Worm (Caenorhabditis elegans) whole organism, L4 larva: ENCODE data around the gene srh-237.

ENCODE experiments used
- D1046.2 ChIP-seq: fragments of 200-800 bp; sonication (Bioruptor generic); IDR thresholded peaks from 2 replicates; pipeline ENCODE4 v1.3.6; 2022; ENCODE audit warnings: missing genetic modification characterization, missing compliant biosample characterization
- aly-2 ChIP-seq: sonication (generic microtip); optimal IDR thresholded peaks from 2 replicates; lab custom pipeline; 2018; ENCODE audit warnings: missing biosample characterization, missing genetic modification characterization
- ama-1 ChIP-seq: fragments of 150-350 bp; optimal IDR thresholded peaks from 2 replicates; lab custom pipeline; 2014; ENCODE audit warnings: inconsistent platforms, mixed read lengths
- dmd-9 ChIP-seq: fragments of 200-800 bp; sonication (Bioruptor generic); IDR thresholded peaks from 2 replicates; pipeline ENCODE4 v1.3.6; 2022; ENCODE audit warnings: missing genetic modification reagents, missing genetic modification characterization, missing compliant biosample characterization
- fkh-10 ChIP-seq: fragments of 150-350 bp; optimal IDR thresholded peaks from 2 replicates; lab custom pipeline; 2014; ENCODE audit warnings: missing biosample characterization, missing genetic modification reagents, missing genetic modification characterization
- lin-13 ChIP-seq: fragments of 150-350 bp; optimal IDR thresholded peaks from 2 replicates; lab custom pipeline; 2014; ENCODE audit warnings: missing biosample characterization, missing genetic modification reagents, missing genetic modification characterization
- lin-15B ChIP-seq: fragments of 150-350 bp; sonication (generic microtip); optimal IDR thresholded peaks from 3 replicates; lab custom pipeline; 2014; ENCODE audit warnings: missing biosample characterization, missing genetic modification characterization
- mxl-3 ChIP-seq: fragments of 200-800 bp; sonication (Bioruptor generic); optimal IDR thresholded peaks from 2 replicates; lab custom pipeline; 2018; ENCODE audit warnings: mild to moderate bottlenecking, missing genetic modification characterization, missing compliant biosample characterization
- nhr-28 ChIP-seq: fragments of 150-350 bp; optimal IDR thresholded peaks from 2 replicates; lab custom pipeline; 2014; ENCODE audit warnings: missing biosample characterization, missing genetic modification characterization
- nhr-76 ChIP-seq: fragments of 150-350 bp; optimal IDR thresholded peaks from 2 replicates; lab custom pipeline; 2014; ENCODE audit warnings: missing biosample characterization, missing genetic modification characterization
- unc-130 ChIP-seq: sonication (generic microtip); optimal IDR thresholded peaks from 2 replicates; lab custom pipeline; 2016; ENCODE audit warnings: missing genetic modification reagents, missing genetic modification characterization, missing compliant biosample characterization
- vab-7 ChIP-seq: fragments of 200-800 bp; sonication (Bioruptor generic); IDR thresholded peaks from 2 replicates; pipeline ENCODE4 v1.3.6; 2022; ENCODE audit warnings: missing genetic modification reagents, missing genetic modification characterization, missing compliant biosample characterization
- zag-1 ChIP-seq: fragments of 150-350 bp; optimal IDR thresholded peaks from 2 replicates; lab custom pipeline; 2014; ENCODE audit warnings: missing biosample characterization, missing genetic modification characterization
- ztf-11 ChIP-seq: fragments of 150-350 bp; optimal IDR thresholded peaks from 2 replicates; lab custom pipeline; 2014; ENCODE audit warnings: missing biosample characterization, missing genetic modification characterization

DNA sequence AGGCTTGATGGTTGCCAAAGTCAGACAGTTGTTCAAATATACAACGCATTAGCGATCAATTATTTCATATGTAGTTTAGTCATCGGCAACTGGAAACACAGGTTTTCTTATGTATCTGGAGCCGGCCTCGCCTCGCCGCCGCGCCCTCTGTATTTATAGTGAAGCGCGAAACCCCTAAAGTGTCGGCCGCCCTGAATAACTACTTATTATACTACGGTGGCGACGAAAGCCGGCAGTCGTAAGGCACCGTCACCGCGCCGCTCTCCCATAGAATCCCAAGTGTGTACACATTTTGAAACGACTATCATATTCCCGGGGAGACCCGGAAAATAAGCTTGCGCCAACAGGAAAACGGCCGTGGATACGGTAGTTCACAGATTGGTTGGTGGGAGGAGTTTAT lies 4.4 kb downstream of the srh-237 start:
- TF ChIP-seq ztf-11 (tag; lab: Kevin White, UChicago) (no peak), nhr-28 (tag; lab: Kevin White, UChicago) (no peak), D1046.2 (no peak), mxl-3 (GFP tag; lab: Kevin White, UChicago) (no peak), aly-2 (tag; lab: Kevin White, UChicago) (no peak), ama-1 (lab: Kevin White, UChicago) (no peak), nhr-76 (no peak), dmd-9 (GFP tag; lab: Robert Waterston, UW) (no peak), lin-15B (no peak), fkh-10 (GFP tag; lab: Kevin White, UChicago) (no peak), lin-13 (GFP tag; lab: Kevin White, UChicago) (no peak), zag-1 (tag; lab: Kevin White, UChicago) (no peak), vab-7 (GFP tag; lab: Robert Waterston, UW) (no peak), unc-130 (GFP tag; lab: Kevin White, UChicago) (no peak)
